Fruit fly (Drosophila melanogaster): ENCODE measurements around the gene CG3386.

dm6 chr3L:723654-724461 is 41.6 kb upstream of the CG3386 start:
- no peak for TF ChIP-seq Spps (tag; optimal IDR thresholded peaks at IDR 0.05)
- no peak for TF ChIP-seq CG1792 (GFP tag; optimal IDR thresholded peaks at IDR 0.05)
- TF ChIP-seq CG2875 (GFP tag; optimal IDR thresholded peaks at IDR 0.05) = no peak
- no peak for TF ChIP-seq Dfd (GFP tag; optimal IDR thresholded peaks at IDR 0.05)
- TF ChIP-seq CG13624 (GFP tag; optimal IDR thresholded peaks at IDR 0.05) = no peak
